Worm (Caenorhabditis elegans) whole organism, L3 larva: ENCODE results near the gene ZK6.6.

ENCODE experiments used
- ama-1 ChIP-seq: fragments of 150-350 bp; optimal IDR thresholded peaks from 2 replicates; lab custom pipeline; 2018
- elt-1 ChIP-seq: fragments of 150-350 bp; optimal IDR thresholded peaks from 2 replicates; lab custom pipeline; 2014; ENCODE audit warnings: missing biosample characterization, missing genetic modification characterization
- fos-1 ChIP-seq: fragments of 150-350 bp; optimal IDR thresholded peaks from 2 replicates; lab custom pipeline; 2014; ENCODE audit warnings: missing biosample characterization, missing genetic modification characterization
- lin-15B ChIP-seq: fragments of 150-350 bp; optimal IDR thresholded peaks from 2 replicates; lab custom pipeline; 2014; ENCODE audit warnings: missing biosample characterization, missing genetic modification characterization
- nfya-1 ChIP-seq: sonication (generic microtip); optimal IDR thresholded peaks from 2 replicates; lab custom pipeline; 2017; ENCODE audit warnings: missing genetic modification characterization, mild to moderate bottlenecking, missing compliant biosample characterization, antibody characterized with exemption, moderate library complexity; ENCODE audit not compliant: insufficient read depth
- nhr-237 ChIP-seq: fragments of 150-350 bp; optimal IDR thresholded peaks from 2 replicates; lab custom pipeline; 2014; ENCODE audit warnings: missing biosample characterization, missing genetic modification characterization
- nhr-77 ChIP-seq: fragments of 150-350 bp; optimal IDR thresholded peaks from 2 replicates; lab custom pipeline; 2014; ENCODE audit warnings: missing biosample characterization, missing genetic modification characterization
- sea-2 ChIP-seq: fragments of 150-350 bp; sonication (generic microtip); optimal IDR thresholded peaks from 4 replicates; lab custom pipeline; 2014; ENCODE audit warnings: missing biosample characterization, missing genetic modification reagents, missing genetic modification characterization
- skn-1 ChIP-seq: fragments of 150-350 bp; optimal IDR thresholded peaks from 2 replicates; lab custom pipeline; 2014; ENCODE audit warnings: missing biosample characterization, missing genetic modification characterization
- unc-39 ChIP-seq: sonication (generic microtip); optimal IDR thresholded peaks from 4 replicates; lab custom pipeline; 2017; ENCODE audit warnings: missing biosample characterization, missing genetic modification characterization

DNA sequence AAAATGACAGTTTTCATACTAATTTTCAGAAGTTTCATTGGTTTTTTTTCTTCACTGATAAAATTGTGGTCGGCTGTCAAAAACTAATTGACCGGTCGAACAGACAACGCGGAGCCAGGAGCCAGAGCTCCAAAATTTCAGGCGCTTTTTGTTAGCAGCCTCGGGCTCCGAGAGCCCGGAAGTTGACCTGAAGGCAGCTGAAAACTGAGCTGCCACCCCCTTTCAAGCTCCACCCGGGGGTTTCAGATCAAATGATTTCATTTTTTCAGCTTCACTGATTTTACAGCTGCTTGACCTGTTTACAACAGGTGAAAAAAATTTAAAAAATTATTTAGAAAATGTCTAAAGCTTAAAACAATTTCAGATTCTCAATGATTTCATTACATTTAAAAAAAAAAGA, 46.2 kb upstream of the ZK6.6 start:
- TF ChIP-seq sea-2 (GFP tag; lab: Kevin White, UChicago) (no peak), elt-1 (no peak), fos-1 (tag; lab: Kevin White, UChicago) (no peak), nfya-1 (tag; lab: Kevin White, UChicago) (no peak), skn-1 (no peak), nhr-77 (tag; lab: Kevin White, UChicago) (no peak), lin-15B (no peak), ama-1 (no peak), unc-39 (no peak), nhr-237 (no peak)
